Worm (Caenorhabditis elegans) whole organism, L1 larva: ENCODE results near the gene stdh-3.

Experiments used
- C16A3.4 ChIP-seq: fragments of 150-350 bp; optimal IDR thresholded peaks from 2 replicates; lab custom pipeline; 2014; ENCODE audit warnings: missing biosample characterization, missing genetic modification characterization
- C34B4.2 ChIP-seq: sonication (generic microtip); optimal IDR thresholded peaks from 2 replicates; lab custom pipeline; 2017; ENCODE audit warnings: mild to moderate bottlenecking, missing genetic modification characterization, missing compliant biosample characterization
- alr-1 ChIP-seq: fragments of 200-800 bp; sonication (Bioruptor generic); optimal IDR thresholded peaks from 2 replicates; lab custom pipeline; 2018; ENCODE audit warnings: borderline replicate concordance, mild to moderate bottlenecking, missing genetic modification characterization, missing compliant biosample characterization
- ceh-8 ChIP-seq: fragments of 200-800 bp; sonication (Bioruptor generic); optimal IDR thresholded peaks from 2 replicates; lab custom pipeline; 2018; ENCODE audit warnings: mild to moderate bottlenecking, missing genetic modification characterization, moderate library complexity, missing compliant biosample characterization
- dpl-1 ChIP-seq, 3 experiments: fragments of 150-350 bp in 2 of 3; sonication (generic microtip) in 1 of 3; optimal IDR thresholded peaks; 2 replicates each; lab custom pipeline; 2014 to 2017; ENCODE audit warnings: missing biosample characterization in 3 of 3, missing genetic modification characterization in 3 of 3, missing genetic modification reagents in 3 of 3
- efl-1 ChIP-seq, 4 experiments: fragments of 150-350 bp; optimal IDR thresholded peaks in 3 of 4; peaks in 1 of 4; 1 replicate in 1 of 4; 2 replicates in 3 of 4; lab custom pipeline; 2014; ENCODE audit warnings: missing biosample characterization in 2 of 4, missing genetic modification characterization in 2 of 4, missing genetic modification reagents in 2 of 4
- elt-3 ChIP-seq, 6 experiments: fragments of 150-350 bp in 1 of 6; sonication (generic microtip); optimal IDR thresholded peaks; 2 replicates each; lab custom pipeline; 2017 to 2018; ENCODE audit warnings: missing biosample characterization in 6 of 6, missing genetic modification characterization in 6 of 6, inconsistent platforms in 1 of 6
- fkh-8 ChIP-seq: sonication (generic microtip); optimal IDR thresholded peaks from 2 replicates; lab custom pipeline; 2016; ENCODE audit warnings: mild to moderate bottlenecking, missing genetic modification characterization, missing compliant biosample characterization
- hlh-4 ChIP-seq: sonication (generic microtip); optimal IDR thresholded peaks from 2 replicates; lab custom pipeline; 2016; ENCODE audit warnings: mild to moderate bottlenecking, missing genetic modification characterization, missing compliant biosample characterization
- hpl-2 ChIP-seq: fragments of 150-350 bp; optimal IDR thresholded peaks from 2 replicates; lab custom pipeline; 2014; ENCODE audit warnings: missing biosample characterization, missing genetic modification reagents, missing genetic modification characterization
- jun-1 ChIP-seq: fragments of 150-350 bp; optimal IDR thresholded peaks from 2 replicates; lab custom pipeline; 2014; ENCODE audit warnings: missing biosample characterization, missing genetic modification reagents, missing genetic modification characterization
- lin-39 ChIP-seq: fragments of 150-350 bp; optimal IDR thresholded peaks from 2 replicates; lab custom pipeline; 2014; ENCODE audit warnings: missing biosample characterization, missing genetic modification reagents, missing genetic modification characterization
- lir-3 ChIP-seq: sonication (generic microtip); optimal IDR thresholded peaks from 2 replicates; lab custom pipeline; 2016; ENCODE audit warnings: mild to moderate bottlenecking, missing genetic modification characterization, moderate library complexity, missing compliant biosample characterization; ENCODE audit not compliant: poor library complexity
- lsy-2 ChIP-seq, 2 experiments: fragments of 150-350 bp; optimal IDR thresholded peaks; 2 replicates each; lab custom pipeline; 2014; ENCODE audit warnings: missing biosample characterization in 2 of 2, missing genetic modification characterization in 2 of 2
- mab-9 ChIP-seq: fragments of 200-800 bp; sonication (Bioruptor generic); IDR thresholded peaks from 2 replicates; pipeline ENCODE4 v1.3.6; 2022; ENCODE audit warnings: missing genetic modification reagents, missing genetic modification characterization, missing compliant biosample characterization
- mdl-1 ChIP-seq, 2 experiments: fragments of 150-350 bp; optimal IDR thresholded peaks; 2 replicates each; lab custom pipeline; 2014 to 2017; ENCODE audit warnings: missing biosample characterization in 2 of 2, missing genetic modification characterization in 2 of 2, inconsistent platforms in 1 of 2
- mep-1 ChIP-seq: fragments of 150-350 bp; optimal IDR thresholded peaks from 2 replicates; lab custom pipeline; 2014; ENCODE audit warnings: missing biosample characterization, missing genetic modification characterization
- nhr-11 ChIP-seq: fragments of 150-350 bp; optimal IDR thresholded peaks from 2 replicates; lab custom pipeline; 2014; ENCODE audit warnings: missing biosample characterization, missing genetic modification characterization
- nhr-12 ChIP-seq: sonication (generic microtip); optimal IDR thresholded peaks from 2 replicates; lab custom pipeline; 2017; ENCODE audit warnings: missing biosample characterization, missing genetic modification characterization
- nhr-237 ChIP-seq: fragments of 150-350 bp; optimal IDR thresholded peaks from 2 replicates; lab custom pipeline; 2014; ENCODE audit warnings: missing biosample characterization, missing genetic modification characterization
- nhr-28 ChIP-seq: fragments of 150-350 bp; optimal IDR thresholded peaks from 2 replicates; lab custom pipeline; 2014; ENCODE audit warnings: missing biosample characterization, missing genetic modification characterization
- nhr-85 ChIP-seq: sonication (generic microtip); peaks from one replicate; lab custom pipeline; 2016; ENCODE audit warnings: missing genetic modification characterization, inconsistent platforms, missing compliant biosample characterization
- pag-3 ChIP-seq: sonication (generic microtip); optimal IDR thresholded peaks from 2 replicates; lab custom pipeline; 2017; ENCODE audit warnings: missing genetic modification characterization, mild to moderate bottlenecking, missing compliant biosample characterization, antibody characterized with exemption, borderline replicate concordance; ENCODE audit not compliant: insufficient read depth
- pqm-1 ChIP-seq: sonication (generic microtip); optimal IDR thresholded peaks from 3 replicates; lab custom pipeline; 2017; ENCODE audit warnings: missing biosample characterization, missing genetic modification characterization
- rnt-1 ChIP-seq: sonication (generic microtip); optimal IDR thresholded peaks from 2 replicates; lab custom pipeline; 2016; ENCODE audit warnings: mild to moderate bottlenecking, missing genetic modification characterization, moderate library complexity, missing compliant biosample characterization
- skn-1 ChIP-seq: fragments of 150-350 bp; optimal IDR thresholded peaks from 2 replicates; lab custom pipeline; 2014; ENCODE audit warnings: missing biosample characterization, missing genetic modification characterization
- snu-23 ChIP-seq: sonication (generic microtip); optimal IDR thresholded peaks from 2 replicates; lab custom pipeline; 2016; ENCODE audit warnings: missing genetic modification characterization, missing compliant biosample characterization
- swsn-7 ChIP-seq: sonication (generic microtip); optimal IDR thresholded peaks from 2 replicates; lab custom pipeline; 2016; ENCODE audit warnings: missing genetic modification characterization, missing compliant biosample characterization
- tbx-2 ChIP-seq: sonication (generic microtip); optimal IDR thresholded peaks from 2 replicates; lab custom pipeline; 2016; ENCODE audit warnings: missing genetic modification characterization, missing compliant biosample characterization
- unc-62 ChIP-seq: fragments of 150-350 bp; optimal IDR thresholded peaks from 2 replicates; lab custom pipeline; 2014; ENCODE audit warnings: missing biosample characterization, missing genetic modification reagents, missing genetic modification characterization
- unc-86 ChIP-seq: sonication (generic microtip); optimal IDR thresholded peaks from 2 replicates; lab custom pipeline; 2016; ENCODE audit warnings: missing genetic modification characterization, missing compliant biosample characterization
- vab-15 ChIP-seq: sonication (generic microtip); optimal IDR thresholded peaks from 2 replicates; lab custom pipeline; 2017; ENCODE audit warnings: missing genotype, mild to moderate bottlenecking, missing genetic modification characterization, missing compliant biosample characterization
- xbp-1 ChIP-seq: sonication (generic microtip); optimal IDR thresholded peaks from 2 replicates; lab custom pipeline; 2016; ENCODE audit warnings: missing genetic modification characterization, missing compliant biosample characterization
- zag-1 ChIP-seq: fragments of 150-350 bp; optimal IDR thresholded peaks from 2 replicates; lab custom pipeline; 2014; ENCODE audit warnings: missing biosample characterization, missing genetic modification characterization

The stdh-3 gene

DNA sequence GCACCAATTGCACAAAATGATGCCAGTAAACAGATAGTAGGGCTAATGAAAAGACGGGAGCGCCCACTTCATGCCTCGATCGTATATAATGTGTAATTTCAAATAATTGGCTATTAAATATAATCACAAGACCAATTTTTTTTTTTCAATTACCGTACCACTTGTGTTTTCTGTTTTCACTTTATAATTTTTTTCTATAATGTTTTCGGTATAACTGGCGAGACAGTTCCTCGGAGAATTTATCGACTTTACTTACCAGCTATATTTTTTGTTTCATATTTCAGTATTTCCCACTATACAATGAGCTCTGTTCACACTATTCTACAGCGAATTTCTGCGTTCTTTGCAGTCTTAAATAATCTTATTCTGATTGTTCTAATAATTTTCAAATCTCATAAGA lies 11.8 kb downstream of the stdh-3 start, which contains the start of gene str-252:
Gene str-252 (plus strand): TSS at position 301 of the 400 bp plus-strand sequence.
- no peak for TF ChIP-seq mep-1 (tag; lab: Kevin White, UChicago)
- no peak for TF ChIP-seq nhr-28
- no peak for TF ChIP-seq tbx-2 (tag; lab: Kevin White, UChicago)
- no peak for TF ChIP-seq nhr-85 (tag; lab: Kevin White, UChicago)
- TF ChIP-seq elt-3 (tag; optimal IDR thresholded peaks at IDR 0.05; lab: Kevin White, UChicago): no peak
- no peak for TF ChIP-seq vab-15
- no peak for TF ChIP-seq unc-62 (GFP tag; lab: Kevin White, UChicago)
- no peak for TF ChIP-seq C16A3.4 (tag; lab: Kevin White, UChicago)

- no peak for TF ChIP-seq hlh-4 (tag; lab: Kevin White, UChicago)
- no peak for TF ChIP-seq jun-1 (tag; lab: Kevin White, UChicago)
- no peak for TF ChIP-seq alr-1 (tag; lab: Kevin White, UChicago)
- no peak for TF ChIP-seq snu-23 (GFP tag; lab: Kevin White, UChicago)
- no peak for TF ChIP-seq nhr-85 (tag; lab: Kevin White, UChicago)
- no peak for TF ChIP-seq nhr-11
- TF ChIP-seq fkh-8: no peak
- TF ChIP-seq mep-1 (tag; lab: Kevin White, UChicago): no peak
- TF ChIP-seq lsy-2 (tag; optimal IDR thresholded peaks at IDR 0.05; lab: Kevin White, UChicago): no peak
- no peak for TF ChIP-seq rnt-1 (tag; lab: Kevin White, UChicago)
- TF ChIP-seq, all 84 proteins: peak for 0
Measured at ce11 chrV:13918341-13918740, 13.9 kb downstream of the stdh-3 start, which contains the start of gene str-250. str-250 (plus strand) TSS chrV:13918641.

ce11 chrV:13920730-13921129 lies 16.3 kb downstream of the stdh-3 start, which contains the start of gene srx-42:
srx-42 (plus strand) TSS chrV:13921030.
- no peak for TF ChIP-seq nhr-237 (tag; lab: Kevin White, UChicago)
- TF ChIP-seq nhr-28: no peak
- no peak for TF ChIP-seq lir-3 (tag; lab: Kevin White, UChicago)
- no peak for TF ChIP-seq elt-3 (tag; optimal IDR thresholded peaks at IDR 0.05; lab: Kevin White, UChicago)
- TF ChIP-seq swsn-7 (tag; lab: Kevin White, UChicago): no peak
- no peak for TF ChIP-seq lin-39 (tag; lab: Kevin White, UChicago)
- no peak for TF ChIP-seq C16A3.4 (tag; lab: Kevin White, UChicago)
- TF ChIP-seq zag-1: no peak
- TF ChIP-seq xbp-1 (tag; lab: Kevin White, UChicago): no peak
- no peak for TF ChIP-seq ceh-8
- TF ChIP-seq vab-15: no peak
- no peak for TF ChIP-seq efl-1 (optimal IDR thresholded peaks at IDR 0.05; lab: Kevin White, UChicago)
- TF ChIP-seq efl-1 (GFP tag; optimal IDR thresholded peaks at IDR 0.05 in 1 of 2; lab: Kevin White, UChicago): no peak
- TF ChIP-seq pag-3 (tag; lab: Kevin White, UChicago): no peak
- TF ChIP-seq nhr-12 (tag; lab: Kevin White, UChicago): no peak
- TF ChIP-seq unc-86 (tag; lab: Kevin White, UChicago): no peak
- TF ChIP-seq rnt-1 (tag; lab: Kevin White, UChicago): no peak
- no peak for TF ChIP-seq alr-1 (tag; lab: Kevin White, UChicago)
- TF ChIP-seq, all 84 proteins: peak for 0

ce11 chrV:13923851-13924250 lies 19.4 kb downstream of the stdh-3 start, which contains the start of gene srxa-11:
srxa-11 (plus strand) TSS chrV:13924151.
- no peak for TF ChIP-seq xbp-1 (tag; lab: Kevin White, UChicago)
- no peak for TF ChIP-seq nhr-11
- no peak for TF ChIP-seq rnt-1 (tag; lab: Kevin White, UChicago)
- no peak for TF ChIP-seq pqm-1 (tag; lab: Kevin White, UChicago)
- TF ChIP-seq hpl-2 (GFP tag; lab: Kevin White, UChicago): no peak
- TF ChIP-seq mab-9 (GFP tag; lab: Robert Waterston, UW): no peak

- TF ChIP-seq tbx-2 (tag; lab: Kevin White, UChicago) (no peak), mab-9 (GFP tag; lab: Robert Waterston, UW) (no peak), C34B4.2 (no peak), mdl-1 (tag; optimal IDR thresholded peaks at IDR 0.05; lab: Kevin White, UChicago) (no peak), dpl-1 (GFP tag; optimal IDR thresholded peaks at IDR 0.05; lab: Kevin White, UChicago) (no peak), hpl-2 (GFP tag; lab: Kevin White, UChicago) (no peak), lir-3 (tag; lab: Kevin White, UChicago) (no peak), skn-1 (tag; lab: Kevin White, UChicago) (no peak)
Measured at ce11 chrV:13926398-13926797, 22.0 kb downstream of the stdh-3 start, which contains the start of gene srxa-12. srxa-12 (plus strand) TSS chrV:13926698.
